Fruit fly (Drosophila melanogaster): ENCODE results near the gene eIF3a.

The eIF3a gene

dm6 chr3R:4453213-4453956 lies 19.7 kb upstream of the eIF3a start (continued):
- no peak for TF ChIP-seq CG13775 (GFP tag; optimal IDR thresholded peaks at IDR 0.05)
- TF ChIP-seq da (GFP tag; optimal IDR thresholded peaks at IDR 0.05): peak; percentile 36
- no peak for TF ChIP-seq CG11398 (GFP tag; optimal IDR thresholded peaks at IDR 0.05)
- TF ChIP-seq CG6683 (GFP tag; optimal IDR thresholded peaks at IDR 0.05): peak; percentile 34
- TF ChIP-seq MESR4 (GFP tag; optimal IDR thresholded peaks at IDR 0.05): peak; percentile 61
- TF ChIP-seq CG34376 (GFP tag; optimal IDR thresholded peaks at IDR 0.05): peak; percentile 61
- TF ChIP-seq CG31365 (tag; optimal IDR thresholded peaks at IDR 0.05): peak; percentile 78
- TF ChIP-seq dm (GFP tag; optimal IDR thresholded peaks at IDR 0.05): peak; percentile 72
- TF ChIP-seq wek (GFP tag; optimal IDR thresholded peaks at IDR 0.05): peak; percentile 44
- peak; percentile 49 for TF ChIP-seq Atf3 (GFP tag; optimal IDR thresholded peaks at IDR 0.05)
- peak; percentile 57 for TF ChIP-seq CG18599 (GFP tag; optimal IDR thresholded peaks at IDR 0.05)
- no peak for TF ChIP-seq Mrtf (GFP tag; IDR thresholded peaks at IDR 0.05)
- peak; percentile 27 for TF ChIP-seq CG2712 (tag; optimal IDR thresholded peaks at IDR 0.05)
- TF ChIP-seq nau (GFP tag; optimal IDR thresholded peaks at IDR 0.05): peak; percentile 57
- TF ChIP-seq her (GFP tag; optimal IDR thresholded peaks at IDR 0.05): peak; percentile 10
- TF ChIP-seq pros (GFP tag; optimal IDR thresholded peaks at IDR 0.05): peak; percentile 93
- 0 out of 3 replicates have a peak, but pooled peaks have one; percentile 16 for TF ChIP-seq CG2199 (GFP tag; IDR thresholded peaks at IDR 0.05)
- TF ChIP-seq lbe (GFP tag; optimal IDR thresholded peaks at IDR 0.05): peak; percentile 47
- peak; percentile 80 for TF ChIP-seq corto (GFP tag; optimal IDR thresholded peaks at IDR 0.05)
- TF ChIP-seq tgo (GFP tag; IDR thresholded peaks at IDR 0.05): no peak
- TF ChIP-seq so (GFP tag; IDR thresholded peaks at IDR 0.05): peak; percentile 72; the same call in 2 of the 3 replicates
- TF ChIP-seq Ptx1 (GFP tag; IDR thresholded peaks at IDR 0.05): no peak
- peak; percentile 0 for TF ChIP-seq CG13296 (GFP tag; optimal IDR thresholded peaks at IDR 0.05)
- peak; percentile 35 for TF ChIP-seq CG6854 (GFP tag; optimal IDR thresholded peaks at IDR 0.05)
- peak; percentile 50; the same call in 2 of the 3 replicates for TF ChIP-seq zen2 (GFP tag; IDR thresholded peaks at IDR 0.05; ENCODE audit: partially characterized antibody)
- peak; percentile 25 for TF ChIP-seq NC2β (GFP tag; optimal IDR thresholded peaks at IDR 0.05)
- TF ChIP-seq CG11560 (tag; IDR thresholded peaks at IDR 0.05): no peak
- peak; percentile 87 for TF ChIP-seq Med (GFP tag)
- TF ChIP-seq sim (GFP tag; IDR thresholded peaks at IDR 0.05): no peak
- TF ChIP-seq ERR (GFP tag; optimal IDR thresholded peaks at IDR 0.05): no peak
- TF ChIP-seq eyg (GFP tag; optimal IDR thresholded peaks at IDR 0.05): peak; percentile 2
- TF ChIP-seq CG34224 (GFP tag; IDR thresholded peaks at IDR 0.05; ENCODE audit: partially characterized antibody): peak; percentile 68
- TF ChIP-seq scrt (GFP tag; optimal IDR thresholded peaks at IDR 0.05): peak; percentile 47
- peak; percentile 79; the same call in 2 of the 3 replicates for TF ChIP-seq ci (GFP tag; IDR thresholded peaks at IDR 0.05)
- TF ChIP-seq kay (GFP tag; optimal IDR thresholded peaks at IDR 0.05): peak; percentile 37
- TF ChIP-seq cg (GFP tag; optimal IDR thresholded peaks at IDR 0.05): peak; percentile 78
- peak; percentile 21; the same call in 1 of the 2 replicates for TF ChIP-seq gt (GFP tag; IDR thresholded peaks at IDR 0.05)
- peak; percentile 33; the same call in 1 of the 2 replicates for TF ChIP-seq Xrp1 (GFP tag; IDR thresholded peaks at IDR 0.05)
- TF ChIP-seq CG12155 (GFP tag; optimal IDR thresholded peaks at IDR 0.05): no peak
- TF ChIP-seq Sox102F (GFP tag; optimal IDR thresholded peaks at IDR 0.05): no peak
- peak; percentile 98 to 99 for TF ChIP-seq Trl (optimal IDR thresholded peaks at IDR 0.05)
- peak; percentile 74 for TF ChIP-seq Trl (GFP tag; optimal IDR thresholded peaks at IDR 0.05)
- no peak for TF ChIP-seq nmo (GFP tag; optimal IDR thresholded peaks at IDR 0.05)
- peak; percentile 34; the same call in 1 of the 2 replicates for TF ChIP-seq sens-2 (GFP tag; IDR thresholded peaks at IDR 0.05)
- TF ChIP-seq CG7556 (GFP tag; optimal IDR thresholded peaks at IDR 0.05): no peak
- TF ChIP-seq CG11695 (GFP tag; IDR thresholded peaks at IDR 0.05): peak; percentile 22; the same call in 1 of the 3 replicates
- peak; percentile 73 for TF ChIP-seq MBD-R2 (GFP tag; IDR thresholded peaks at IDR 0.05)
- TF ChIP-seq CG15269 (tag; optimal IDR thresholded peaks at IDR 0.05): no peak
- TF ChIP-seq CG11456 (GFP tag; IDR thresholded peaks at IDR 0.05): no peak

Data from whole organism, embryonic.